Fruit fly (Drosophila melanogaster) Kc167 (cell line): ENCODE data around the gene xit.

Experiments
- Sin3A ChIP-seq: fragments of >200 bp; optimal IDR thresholded peaks from 2 replicates; lab custom pipeline; 2018; ENCODE audit warnings: missing external identifiers
- h ChIP-seq: fragments of >200 bp; optimal IDR thresholded peaks from 3 replicates; lab custom pipeline; 2018; ENCODE audit warnings: missing external identifiers
- insv ChIP-seq: fragments of >200 bp; optimal IDR thresholded peaks from 3 replicates; lab custom pipeline; 2018; ENCODE audit warnings: missing external identifiers
- psq ChIP-seq: fragments of >200 bp; optimal IDR thresholded peaks from 2 replicates; lab custom pipeline; 2017; ENCODE audit warnings: missing external identifiers
- ttk ChIP-seq: sonication (Bioruptor generic); optimal IDR thresholded peaks from 2 replicates; lab custom pipeline; 2017; ENCODE audit warnings: missing external identifiers

DNA sequence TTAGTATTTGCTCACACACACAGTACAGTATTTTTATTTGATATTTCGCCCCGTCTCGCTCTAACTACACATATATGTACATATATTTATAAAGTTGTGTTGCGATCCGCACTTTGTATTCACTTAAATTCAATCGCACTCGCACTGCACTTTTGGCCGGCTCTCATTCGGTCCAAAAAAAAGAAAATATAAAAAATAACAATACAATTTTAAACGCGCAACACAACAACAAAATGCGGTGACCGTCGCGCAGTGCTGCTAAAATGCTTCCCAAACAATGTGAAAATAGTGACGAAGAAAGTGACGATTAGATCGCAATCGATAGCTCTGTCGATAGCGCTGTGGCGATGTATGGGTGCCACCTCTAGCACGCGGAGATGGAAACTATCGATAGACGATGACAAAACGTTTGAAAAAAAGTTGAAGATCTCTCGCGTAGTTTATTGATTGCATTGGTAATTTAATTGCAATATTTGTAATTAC is 17.5 kb upstream of the xit start, which contains the start of the genes C3G and pod1:
- no peak for TF ChIP-seq h
- no peak for TF ChIP-seq Sin3A (lab: Kevin White, UChicago)
- TF ChIP-seq ttk (lab: Kevin White, UChicago), result no peak
- no peak for TF ChIP-seq psq
- no peak for TF ChIP-seq insv (lab: Kevin White, UChicago)
